Fruit fly (Drosophila melanogaster) whole organism, embryonic: Measurements from ENCODE around the gene CG11768.

Source experiments
- Abd-B ChIP-seq: fragments of 200-800 bp; sonication (Bioruptor generic); optimal IDR thresholded peaks from 2 replicates; lab custom pipeline; 2018; ENCODE audit warnings: missing biosample characterization, mild to moderate bottlenecking, missing genetic modification characterization, moderate library complexity
- CG10209 ChIP-seq: fragments of 200-800 bp; sonication (Bioruptor generic); optimal IDR thresholded peaks from 3 replicates; lab custom pipeline; 2017; ENCODE audit warnings: missing biosample characterization, mild to moderate bottlenecking, missing genetic modification characterization, missing genetic modification reagents
- CG10267 ChIP-seq: fragments of 200-800 bp; sonication (Bioruptor generic); optimal IDR thresholded peaks from 2 replicates; lab custom pipeline; 2018; ENCODE audit warnings: missing biosample characterization, mild to moderate bottlenecking, missing genetic modification characterization, moderate library complexity
- CG11504 ChIP-seq: fragments of 200-800 bp; sonication (Bioruptor generic); optimal IDR thresholded peaks from 3 replicates; lab custom pipeline; 2019; ENCODE audit warnings: missing biosample characterization, mild to moderate bottlenecking, missing genetic modification characterization, moderate library complexity
- CG14965 ChIP-seq: fragments of 200-800 bp; sonication (Bioruptor generic); optimal IDR thresholded peaks from 2 replicates; lab custom pipeline; 2016; ENCODE audit warnings: missing biosample characterization, missing genetic modification characterization, borderline replicate concordance
- CG18011 ChIP-seq: fragments of 200-800 bp; sonication (Bioruptor generic); optimal IDR thresholded peaks from 2 replicates; lab custom pipeline; 2017; ENCODE audit warnings: missing biosample characterization, missing genetic modification characterization, mild to moderate bottlenecking, moderate library complexity, missing genotype
- CG2202 ChIP-seq: fragments of 200-800 bp; sonication (Bioruptor generic); optimal IDR thresholded peaks from 2 replicates; lab custom pipeline; 2018; ENCODE audit warnings: missing biosample characterization, mild to moderate bottlenecking, missing genetic modification characterization
- CG2712 ChIP-seq: fragments of 200-800 bp; optimal IDR thresholded peaks from 3 replicates; lab custom pipeline; 2019; ENCODE audit warnings: missing biosample characterization, mild to moderate bottlenecking, missing genetic modification characterization, moderate library complexity
- CG2875 ChIP-seq: fragments of 200-800 bp; sonication (Bioruptor generic); optimal IDR thresholded peaks from 2 replicates; lab custom pipeline; 2017; ENCODE audit warnings: missing biosample characterization, mild to moderate bottlenecking, missing genetic modification characterization, missing genetic modification reagents
- CG4282 ChIP-seq: fragments of 200-800 bp; sonication (Bioruptor generic); optimal IDR thresholded peaks from 2 replicates; lab custom pipeline; 2016; ENCODE audit warnings: missing biosample characterization, missing genetic modification characterization
- CG6791 ChIP-seq: fragments of 200-800 bp; sonication (Bioruptor generic); IDR thresholded peaks from 3 replicates; pipeline ENCODE4 v1.3.6; 2022; ENCODE audit warnings: missing biosample characterization, missing genetic modification characterization; ENCODE audit not compliant: partially characterized antibody
- CG7786 ChIP-seq: fragments of 200-800 bp; sonication (Bioruptor generic); optimal IDR thresholded peaks from 2 replicates; lab custom pipeline; 2016; ENCODE audit warnings: missing biosample characterization, missing genetic modification characterization
- CG8478 ChIP-seq: fragments of >200 bp; optimal IDR thresholded peaks from 2 replicates; lab custom pipeline; 2018
- CG9215 ChIP-seq: fragments of 200-800 bp; sonication (Bioruptor generic); IDR thresholded peaks from 2 replicates; pipeline ENCODE4 v1.3.6; 2022; ENCODE audit warnings: missing biosample characterization, missing genetic modification characterization
- Dll ChIP-seq: fragments of 200-800 bp; sonication (Bioruptor generic); IDR thresholded peaks from 4 replicates; pipeline ENCODE4 v1.3.6; 2022; ENCODE audit warnings: missing biosample characterization, missing genetic modification characterization; ENCODE audit not compliant: partially characterized antibody
- Ets65A ChIP-seq: fragments of 200-800 bp; sonication (Bioruptor generic); peaks from one replicate; lab custom pipeline; 2016; ENCODE audit warnings: missing biosample characterization, missing genetic modification characterization
- H2.0 ChIP-seq: fragments of 200-800 bp; sonication (Bioruptor generic); IDR thresholded peaks from 2 replicates; pipeline ENCODE4 v1.3.6; 2022; ENCODE audit warnings: missing biosample characterization, missing genetic modification characterization
- HLHmδ ChIP-seq: fragments of 200-800 bp; sonication (Bioruptor generic); optimal IDR thresholded peaks from 2 replicates; lab custom pipeline; 2018; ENCODE audit warnings: missing biosample characterization, mild to moderate bottlenecking, missing genetic modification characterization, moderate library complexity
- Hey ChIP-seq: fragments of 200-800 bp; sonication (Bioruptor generic); optimal IDR thresholded peaks from 3 replicates; lab custom pipeline; 2018; ENCODE audit warnings: missing biosample characterization, mild to moderate bottlenecking, missing genetic modification characterization
- HmgZ ChIP-seq: fragments of 200-800 bp; sonication (Bioruptor generic); optimal IDR thresholded peaks from 2 replicates; lab custom pipeline; 2018; ENCODE audit warnings: missing biosample characterization, mild to moderate bottlenecking, missing genetic modification characterization
- Max ChIP-seq: fragments of 200-800 bp; sonication (Bioruptor generic); optimal IDR thresholded peaks from 2 replicates; lab custom pipeline; 2016; ENCODE audit warnings: missing biosample characterization, mild to moderate bottlenecking, missing genetic modification characterization
- Med ChIP-seq: fragments of 200-800 bp; sonication (Bioruptor generic); peaks from one replicate; lab custom pipeline; 2016; ENCODE audit warnings: missing biosample characterization, missing genetic modification characterization, mild to moderate bottlenecking, inconsistent platforms, moderate library complexity
- Mes4 ChIP-seq: fragments of 200-800 bp; sonication (Bioruptor generic); optimal IDR thresholded peaks from 2 replicates; lab custom pipeline; 2016; ENCODE audit warnings: missing biosample characterization, missing genetic modification characterization
- NFAT ChIP-seq: fragments of 200-800 bp; sonication (Bioruptor generic); IDR thresholded peaks from 2 replicates; pipeline ENCODE4 v1.3.6; 2022; ENCODE audit warnings: missing biosample characterization, missing genetic modification characterization
- Poxn ChIP-seq: fragments of 200-800 bp; sonication (Bioruptor generic); IDR thresholded peaks from 2 replicates; pipeline ENCODE4 v1.3.6; 2022; ENCODE audit warnings: missing biosample characterization, missing genetic modification characterization
- Rx ChIP-seq: fragments of 200-800 bp; sonication (Bioruptor generic); IDR thresholded peaks from 2 replicates; pipeline ENCODE4 v1.3.6; 2022; ENCODE audit warnings: missing biosample characterization, missing genetic modification characterization
- Sry-δ ChIP-seq: fragments of 200-800 bp; sonication (Bioruptor generic); optimal IDR thresholded peaks from 2 replicates; lab custom pipeline; 2016; ENCODE audit warnings: missing biosample characterization, missing genetic modification characterization
- Vsx1 ChIP-seq: fragments of 200-800 bp; sonication (Bioruptor generic); optimal IDR thresholded peaks from 2 replicates; lab custom pipeline; 2017; ENCODE audit warnings: missing biosample characterization, mild to moderate bottlenecking, missing genetic modification characterization, missing genetic modification reagents
- az2 ChIP-seq: fragments of 200-800 bp; sonication (Bioruptor generic); optimal IDR thresholded peaks from 3 replicates; lab custom pipeline; 2016; ENCODE audit warnings: missing biosample characterization, missing genetic modification characterization
- eve ChIP-seq, 2 experiments: fragments of >200 bp; optimal IDR thresholded peaks; 2 replicates each; lab custom pipeline; 2017; ENCODE audit warnings: missing biosample characterization in 2 of 2, missing genetic modification characterization in 2 of 2
- fd96Cb ChIP-seq: fragments of 200-800 bp; sonication (Bioruptor generic); optimal IDR thresholded peaks from 2 replicates; lab custom pipeline; 2018; ENCODE audit warnings: missing biosample characterization, mild to moderate bottlenecking, missing genetic modification characterization, moderate library complexity
- gce ChIP-seq: fragments of 200-800 bp; sonication (Bioruptor generic); IDR thresholded peaks from 3 replicates; pipeline ENCODE4 v1.3.6; 2022; ENCODE audit warnings: missing biosample characterization, missing genetic modification characterization
- gt ChIP-seq: fragments of 200-800 bp; sonication (Bioruptor generic); IDR thresholded peaks from 2 replicates; pipeline ENCODE4 v1.3.6; 2022; ENCODE audit warnings: missing biosample characterization, missing genetic modification characterization
- lola ChIP-seq, 3 experiments: fragments of >200 bp in 2 of 3; fragments of 200-800 bp in 1 of 3; sonication (Bioruptor generic) in 1 of 3; optimal IDR thresholded peaks; 2 replicates each; lab custom pipeline; 2017 to 2019; ENCODE audit warnings: missing biosample characterization in 3 of 3, missing genetic modification characterization in 3 of 3, mild to moderate bottlenecking in 1 of 3, moderate library complexity in 1 of 3
- nau ChIP-seq: fragments of 200-800 bp; sonication (Bioruptor generic); optimal IDR thresholded peaks from 3 replicates; lab custom pipeline; 2017; ENCODE audit warnings: missing biosample characterization, mild to moderate bottlenecking, missing genetic modification characterization, missing genetic modification reagents
- onecut ChIP-seq: fragments of 200-800 bp; sonication (Bioruptor generic); IDR thresholded peaks from 2 replicates; pipeline ENCODE4 v1.3.6; 2022; ENCODE audit warnings: missing biosample characterization, missing genetic modification characterization
- pan ChIP-seq, 4 experiments: fragments of >200 bp in 3 of 4; fragments of 200-800 bp in 1 of 4; sonication (Bioruptor generic) in 1 of 4; optimal IDR thresholded peaks in 3 of 4; IDR thresholded peaks in 1 of 4; 2 replicates each; pipeline versions ENCODE4 v1.3.6 to Lab custom; 2017 to 2022; ENCODE audit warnings: missing biosample characterization in 2 of 4, missing genetic modification characterization in 2 of 4, mixed read lengths in 1 of 4
- peb ChIP-seq: fragments of 200-800 bp; sonication (Bioruptor generic); IDR thresholded peaks from 2 replicates; pipeline ENCODE4 v1.3.6; 2022; ENCODE audit warnings: missing biosample characterization, missing genetic modification characterization
- pnt ChIP-seq: fragments of 200-800 bp; sonication (Bioruptor generic); optimal IDR thresholded peaks from 3 replicates; lab custom pipeline; 2016; ENCODE audit warnings: missing biosample characterization, missing genetic modification characterization
- repo ChIP-seq: fragments of 200-800 bp; sonication (Bioruptor generic); optimal IDR thresholded peaks from 2 replicates; lab custom pipeline; 2016; ENCODE audit warnings: missing biosample characterization, missing genetic modification characterization
- seq ChIP-seq: fragments of 200-800 bp; sonication (Bioruptor generic); IDR thresholded peaks from 2 replicates; pipeline ENCODE4 v1.3.6; 2022; ENCODE audit warnings: missing biosample characterization, missing genetic modification characterization
- sim ChIP-seq: fragments of 200-800 bp; sonication (Bioruptor generic); IDR thresholded peaks from 2 replicates; pipeline ENCODE4 v1.3.6; 2022; ENCODE audit warnings: missing biosample characterization, missing genetic modification characterization
- stc ChIP-seq: fragments of 200-800 bp; sonication (Bioruptor generic); IDR thresholded peaks from 2 replicates; pipeline ENCODE4 v1.3.6; 2022; ENCODE audit warnings: missing biosample characterization, missing genetic modification characterization
- stwl ChIP-seq: fragments of 200-800 bp; sonication (Bioruptor generic); optimal IDR thresholded peaks from 3 replicates; lab custom pipeline; 2018; ENCODE audit warnings: missing biosample characterization, mild to moderate bottlenecking, missing genetic modification characterization, moderate library complexity
- trem ChIP-seq: fragments of 200-800 bp; optimal IDR thresholded peaks from 3 replicates; lab custom pipeline; 2019; ENCODE audit warnings: missing biosample characterization, mild to moderate bottlenecking, missing genetic modification characterization, moderate library complexity
- twi ChIP-seq: fragments of 200-800 bp; optimal IDR thresholded peaks from 2 replicates; lab custom pipeline; 2019; ENCODE audit warnings: missing biosample characterization, mild to moderate bottlenecking, missing genetic modification characterization, moderate library complexity
- unpg ChIP-seq: fragments of 200-800 bp; sonication (Bioruptor generic); optimal IDR thresholded peaks from 3 replicates; lab custom pipeline; 2018; ENCODE audit warnings: missing biosample characterization, mild to moderate bottlenecking, missing genetic modification characterization, moderate library complexity
- wor ChIP-seq: fragments of 200-800 bp; sonication (Bioruptor generic); IDR thresholded peaks from 2 replicates; pipeline ENCODE4 v1.3.6; 2022; ENCODE audit warnings: missing biosample characterization, missing genetic modification characterization

Gene CG11768

DNA sequence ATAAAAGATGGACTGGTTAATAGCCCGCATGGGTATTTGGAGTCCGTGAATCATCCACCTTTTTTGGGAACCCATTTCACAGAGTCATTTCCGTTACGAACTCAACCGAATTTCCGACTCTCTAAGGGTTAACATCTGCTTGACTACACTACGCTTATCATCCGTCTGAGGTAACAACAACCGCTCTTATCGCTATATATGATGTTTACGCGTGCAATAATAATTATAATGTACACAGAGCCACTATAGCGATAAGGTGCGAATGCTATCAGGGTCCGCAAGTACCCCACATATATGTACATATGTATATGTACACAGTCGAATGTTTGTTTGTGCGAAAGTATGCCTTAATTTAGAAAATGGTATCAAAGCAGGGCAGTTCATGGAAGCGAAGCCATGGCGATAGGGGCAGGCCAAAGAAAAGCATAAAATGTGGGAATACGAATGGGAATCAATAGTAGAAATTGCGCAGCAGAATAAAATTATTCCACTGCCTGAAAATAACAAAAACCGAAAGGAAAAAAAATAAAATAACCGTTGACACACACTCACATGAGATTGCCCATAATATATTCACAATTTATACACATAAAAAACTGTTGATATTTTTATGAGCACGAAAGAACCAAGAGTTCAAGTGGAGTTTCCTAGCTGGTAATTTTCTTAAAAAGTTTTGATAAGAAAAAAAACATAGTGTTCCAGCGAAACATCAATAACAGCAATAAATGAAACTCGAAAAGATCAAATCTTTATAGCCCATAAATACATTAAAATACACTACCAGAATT, 42.6 kb upstream of the CG11768 start (continued):
- TF ChIP-seq Mes4 (GFP tag; lab: Kevin White, UChicago) (peak; percentile 82), CG9215 (GFP tag; lab: Robert Waterston, UW) (peak; percentile 62), CG7786 (GFP tag; lab: Kevin White, UChicago) (peak; percentile 68), Med (GFP tag; lab: Kevin White, UChicago) (peak; percentile 94), pan (optimal IDR thresholded peaks at IDR 0.05; lab: Kevin White, UChicago) (no peak), pan (GFP tag; optimal IDR thresholded peaks at IDR 0.05 in 1 of 2, IDR thresholded peaks at IDR 0.05 in 1 of 2) (peak in 1 of 2 experiments; percentile 61), lola (GFP tag; optimal IDR thresholded peaks at IDR 0.05; lab: Kevin White, UChicago) (peak in 1 of 3 experiments; percentile 62), CG11504 (no peak), gce (peak; percentile 84), sim (GFP tag; lab: Robert Waterston, UW) (0 out of 2 replicates have a peak, but pooled peaks have one; percentile 53), twi (tag; lab: Kevin White, UChicago) (peak; percentile 80), Sry-δ (peak; percentile 15), Rx (GFP tag; lab: Robert Waterston, UW) (peak; percentile 66), Vsx1 (GFP tag; lab: Kevin White, UChicago) (peak; percentile 94), stc (GFP tag; lab: Robert Waterston, UW) (peak; percentile 64), onecut (GFP tag; lab: Robert Waterston, UW) (peak; percentile 86), CG2875 (peak; percentile 93), NFAT (GFP tag; lab: Robert Waterston, UW) (peak; percentile 47), CG10267 (tag; lab: Kevin White, UChicago) (peak; percentile 44), eve (GFP tag; optimal IDR thresholded peaks at IDR 0.05; lab: Kevin White, UChicago) (no peak), nau (peak; percentile 88), pnt (GFP tag; lab: Kevin White, UChicago) (peak; percentile 63), HLHmδ (GFP tag; lab: Kevin White, UChicago) (peak; percentile 96), stwl (tag; lab: Kevin White, UChicago) (peak; percentile 3), Hey (tag; lab: Kevin White, UChicago) (peak; percentile 97), HmgZ (tag; lab: Kevin White, UChicago) (peak; percentile 97), CG2202 (tag; lab: Kevin White, UChicago) (peak; percentile 90), Dll (GFP tag; lab: Robert Waterston, UW) (no peak), seq (GFP tag; lab: Robert Waterston, UW) (peak; percentile 90), fd96Cb (tag; lab: Kevin White, UChicago) (peak; percentile 34), Poxn (GFP tag; lab: Robert Waterston, UW) (no peak), Max (GFP tag; lab: Kevin White, UChicago) (peak; percentile 71), H2.0 (peak; percentile 36; the same call in 1 of the 2 replicates), repo (peak; percentile 65), peb (GFP tag; lab: Robert Waterston, UW) (peak; percentile 43; the same call in 1 of the 2 replicates), Ets65A (peak; percentile 74), CG10209 (GFP tag; lab: Kevin White, UChicago) (peak; percentile 86), unpg (GFP tag; lab: Kevin White, UChicago) (peak; percentile 83), CG6791 (GFP tag; lab: Robert Waterston, UW) (no peak), gt (GFP tag; lab: Robert Waterston, UW) (no peak), CG14965 (GFP tag; lab: Kevin White, UChicago) (peak; percentile 67), CG4282 (GFP tag; lab: Kevin White, UChicago) (peak; percentile 73), CG2712 (tag; lab: Kevin White, UChicago) (peak; percentile 32), Abd-B (GFP tag; lab: Kevin White, UChicago) (peak; percentile 72), CG18011 (peak; percentile 59), wor (GFP tag; lab: Robert Waterston, UW) (0 out of 2 replicates have a peak, but pooled peaks have one; percentile 11), CG8478 (no peak), az2 (peak; percentile 41), trem (tag; lab: Kevin White, UChicago) (no peak)
